Fruit fly (Drosophila melanogaster) whole organism: ENCODE data around the gene CG11695.

Source experiments
- pan ChIP-seq: fragments of >200 bp; optimal IDR thresholded peaks from 2 replicates; lab custom pipeline; 2017
- psq ChIP-seq: fragments of >200 bp; optimal IDR thresholded peaks from 2 replicates; lab custom pipeline; 2017

DNA sequence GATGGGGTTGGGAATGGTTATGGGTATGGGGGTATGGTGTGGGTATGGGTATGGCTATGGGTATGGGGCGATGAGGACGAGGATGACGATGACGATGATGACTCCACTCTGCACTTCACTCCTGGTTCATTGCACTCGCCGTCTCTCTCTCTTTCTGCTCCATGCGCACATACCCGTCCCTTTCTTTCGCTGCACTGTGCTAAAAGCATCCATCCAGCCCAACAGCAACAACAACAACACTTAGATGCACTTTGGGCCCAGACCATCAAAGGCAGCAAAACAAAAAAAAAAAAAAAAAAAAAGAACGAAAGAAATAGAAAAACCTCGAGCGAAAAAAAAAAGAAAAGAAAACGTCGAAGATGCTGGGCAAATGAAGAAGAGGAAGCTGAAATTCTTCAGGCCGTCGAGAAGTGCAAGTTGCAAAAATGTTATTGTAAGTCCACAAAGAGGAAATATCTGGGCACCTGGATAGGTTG, 31.7 kb upstream of the CG11695 start:
- TF ChIP-seq psq (lab: Kevin White, UChicago) (no peak), pan (lab: Kevin White, UChicago) (no peak)
